Worm (Caenorhabditis elegans): ENCODE measurements around the gene fbxa-29.

ce11 chrIII:1273655-1274328 lies at the start of gene fbxa-29:
- TF ChIP-seq ztf-23 (GFP tag; IDR thresholded peaks at IDR 0.05) (no peak), cog-1 (tag; optimal IDR thresholded peaks at IDR 0.05) (no peak), klf-2 (GFP tag; conservative IDR thresholded peaks at IDR 0.05) (no peak), flt-1 (GFP tag; IDR thresholded peaks at IDR 0.05) (no peak), T22C8.4 (GFP tag; IDR thresholded peaks at IDR 0.05) (no peak), ref-1 (GFP tag; conservative IDR thresholded peaks at IDR 0.05) (no peak)
